Fruit fly (Drosophila melanogaster) whole organism, embryonic: ENCODE results near the gene CG46307.

Experiments
- CG10431 ChIP-seq: fragments of 200-800 bp; sonication (Bioruptor generic); optimal IDR thresholded peaks from 3 replicates; lab custom pipeline; 2018; ENCODE audit warnings: missing biosample characterization, mild to moderate bottlenecking, missing genetic modification characterization
- CG10654 ChIP-seq: fragments of 200-800 bp; sonication (Bioruptor generic); optimal IDR thresholded peaks from 2 replicates; lab custom pipeline; 2016; ENCODE audit warnings: missing biosample characterization, missing genetic modification characterization
- CG11560 ChIP-seq: fragments of 200-800 bp; sonication (Bioruptor generic); IDR thresholded peaks from 3 replicates; pipeline ENCODE4 v1.3.6; 2022; ENCODE audit warnings: missing biosample characterization, missing genetic modification characterization
- CG11696 ChIP-seq: fragments of 200-800 bp; sonication (Bioruptor generic); IDR thresholded peaks from 2 replicates; pipeline ENCODE4 v1.3.6; 2022; ENCODE audit warnings: missing biosample characterization, missing genetic modification characterization
- CG12236 ChIP-seq: fragments of 200-800 bp; sonication (Bioruptor generic); optimal IDR thresholded peaks from 2 replicates; lab custom pipeline; 2016; ENCODE audit warnings: missing biosample characterization, missing genetic modification characterization
- CG12942 ChIP-seq: fragments of 200-800 bp; sonication (Bioruptor generic); optimal IDR thresholded peaks from 3 replicates; lab custom pipeline; 2016; ENCODE audit warnings: missing biosample characterization, missing genetic modification characterization
- CG14050 ChIP-seq: fragments of 200-800 bp; sonication (Bioruptor generic); IDR thresholded peaks from 3 replicates; pipeline ENCODE4 v1.3.6; 2022; ENCODE audit warnings: missing biosample characterization, missing genetic modification characterization
- CG14860 ChIP-seq: fragments of 200-800 bp; sonication (Bioruptor generic); IDR thresholded peaks from 3 replicates; pipeline ENCODE4 v1.3.6; 2022; ENCODE audit warnings: missing biosample characterization, missing genetic modification characterization; ENCODE audit not compliant: partially characterized antibody
- CG17802 ChIP-seq: fragments of 200-800 bp; sonication (Bioruptor generic); optimal IDR thresholded peaks from 2 replicates; lab custom pipeline; 2018; ENCODE audit warnings: missing biosample characterization, mild to moderate bottlenecking, missing genetic modification characterization, moderate library complexity
- CG18011 ChIP-seq: fragments of 200-800 bp; sonication (Bioruptor generic); optimal IDR thresholded peaks from 2 replicates; lab custom pipeline; 2017; ENCODE audit warnings: missing biosample characterization, missing genetic modification characterization, mild to moderate bottlenecking, moderate library complexity, missing genotype
- CG2875 ChIP-seq: fragments of 200-800 bp; sonication (Bioruptor generic); optimal IDR thresholded peaks from 2 replicates; lab custom pipeline; 2017; ENCODE audit warnings: missing biosample characterization, mild to moderate bottlenecking, missing genetic modification characterization, missing genetic modification reagents
- CG3281 ChIP-seq: fragments of 200-800 bp; sonication (Bioruptor generic); optimal IDR thresholded peaks from 3 replicates; lab custom pipeline; 2017; ENCODE audit warnings: missing biosample characterization, mild to moderate bottlenecking, missing genetic modification characterization
- CG42726 ChIP-seq: fragments of 200-800 bp; sonication (Bioruptor generic); IDR thresholded peaks from 2 replicates; pipeline ENCODE4 v1.3.6; 2022; ENCODE audit warnings: missing biosample characterization, missing genetic modification characterization; ENCODE audit not compliant: partially characterized antibody
- CG7271 ChIP-seq: fragments of 200-800 bp; sonication (Bioruptor generic); optimal IDR thresholded peaks from 2 replicates; lab custom pipeline; 2018; ENCODE audit warnings: missing biosample characterization, mild to moderate bottlenecking, missing genetic modification characterization, moderate library complexity
- CG7745 ChIP-seq: fragments of 200-800 bp; sonication (Bioruptor generic); optimal IDR thresholded peaks from 2 replicates; lab custom pipeline; 2018; ENCODE audit warnings: missing biosample characterization, mild to moderate bottlenecking, missing genetic modification characterization, moderate library complexity
- CG7786 ChIP-seq: fragments of 200-800 bp; sonication (Bioruptor generic); optimal IDR thresholded peaks from 2 replicates; lab custom pipeline; 2016; ENCODE audit warnings: missing biosample characterization, missing genetic modification characterization
- CG8281 ChIP-seq: fragments of 200-800 bp; sonication (Bioruptor generic); optimal IDR thresholded peaks from 2 replicates; lab custom pipeline; 2018; ENCODE audit warnings: missing biosample characterization, mild to moderate bottlenecking, missing genetic modification characterization, moderate library complexity
- CkIIα-i1 ChIP-seq: fragments of 200-800 bp; sonication (Bioruptor generic); IDR thresholded peaks from 2 replicates; pipeline ENCODE4 v1.3.6; 2022; ENCODE audit warnings: missing biosample characterization, missing genetic modification characterization
- Drgx ChIP-seq: fragments of 200-800 bp; sonication (Bioruptor generic); IDR thresholded peaks from 2 replicates; pipeline ENCODE4 v1.3.6; 2022; ENCODE audit warnings: missing biosample characterization, missing genetic modification characterization
- Ets97D ChIP-seq: fragments of 200-800 bp; sonication (Bioruptor generic); optimal IDR thresholded peaks from 3 replicates; lab custom pipeline; 2016; ENCODE audit warnings: missing biosample characterization, missing genetic modification characterization
- Gsc ChIP-seq: fragments of 200-800 bp; sonication (Bioruptor generic); IDR thresholded peaks from 2 replicates; pipeline ENCODE4 v1.3.6; 2022; ENCODE audit warnings: missing biosample characterization, missing genetic modification characterization
- H15 ChIP-seq: fragments of 200-800 bp; sonication (Bioruptor generic); IDR thresholded peaks from 3 replicates; pipeline ENCODE4 v1.3.6; 2022; ENCODE audit warnings: missing biosample characterization, missing genetic modification characterization
- HLH4C ChIP-seq: fragments of 200-800 bp; sonication (Bioruptor generic); IDR thresholded peaks from 3 replicates; pipeline ENCODE4 v1.3.6; 2022; ENCODE audit warnings: missing biosample characterization, missing genetic modification characterization; ENCODE audit not compliant: partially characterized antibody
- Meics ChIP-seq: fragments of 200-800 bp; sonication (Bioruptor generic); optimal IDR thresholded peaks from 2 replicates; lab custom pipeline; 2017; ENCODE audit warnings: missing biosample characterization, mild to moderate bottlenecking, missing genetic modification characterization
- Oaz ChIP-seq: fragments of 200-800 bp; sonication (Bioruptor generic); IDR thresholded peaks from 2 replicates; pipeline ENCODE4 v1.3.6; 2022; ENCODE audit warnings: missing biosample characterization, missing genetic modification characterization
- abd-A ChIP-seq: fragments of 200-800 bp; sonication (Bioruptor generic); optimal IDR thresholded peaks from 3 replicates; lab custom pipeline; 2019; ENCODE audit warnings: missing biosample characterization, mild to moderate bottlenecking, missing genetic modification characterization, moderate library complexity
- ci ChIP-seq: fragments of 200-800 bp; sonication (Bioruptor generic); IDR thresholded peaks from 3 replicates; pipeline ENCODE4 v1.3.6; 2022; ENCODE audit warnings: missing biosample characterization, missing genetic modification characterization
- corto ChIP-seq: fragments of 200-800 bp; sonication (Bioruptor generic); optimal IDR thresholded peaks from 2 replicates; lab custom pipeline; 2016; ENCODE audit warnings: missing biosample characterization, mild to moderate bottlenecking, missing genetic modification characterization, moderate library complexity
- crol ChIP-seq: fragments of 200-800 bp; sonication (Bioruptor generic); IDR thresholded peaks from 2 replicates; pipeline ENCODE4 v1.3.6; 2022; ENCODE audit warnings: missing biosample characterization, missing genetic modification characterization
- dmrt99B ChIP-seq: fragments of 200-800 bp; sonication (Bioruptor generic); optimal IDR thresholded peaks from 2 replicates; lab custom pipeline; 2018; ENCODE audit warnings: missing biosample characterization, mild to moderate bottlenecking, missing genetic modification characterization, moderate library complexity
- en ChIP-seq: fragments of 200-800 bp; sonication (Bioruptor generic); optimal IDR thresholded peaks from 2 replicates; lab custom pipeline; 2016; ENCODE audit warnings: missing biosample characterization, missing genetic modification characterization
- ewg ChIP-seq: fragments of 200-800 bp; sonication (Bioruptor generic); optimal IDR thresholded peaks from 3 replicates; lab custom pipeline; 2017; ENCODE audit warnings: mild to moderate bottlenecking, missing biosample characterization, missing genetic modification reagents, missing genetic modification characterization
- exex ChIP-seq: fragments of 200-800 bp; sonication (Bioruptor generic); optimal IDR thresholded peaks from 4 replicates; lab custom pipeline; 2018; ENCODE audit warnings: missing biosample characterization, mild to moderate bottlenecking, missing genetic modification characterization, moderate library complexity
- fd64A ChIP-seq: fragments of 200-800 bp; sonication (Bioruptor generic); optimal IDR thresholded peaks from 3 replicates; lab custom pipeline; 2018; ENCODE audit warnings: missing biosample characterization, mild to moderate bottlenecking, missing genetic modification characterization
- gfzf ChIP-seq: fragments of 200-800 bp; sonication (Bioruptor generic); optimal IDR thresholded peaks from 2 replicates; lab custom pipeline; 2016; ENCODE audit warnings: missing biosample characterization, mild to moderate bottlenecking, missing genetic modification characterization, moderate library complexity
- gro ChIP-seq: fragments of 200-800 bp; sonication (Bioruptor generic); optimal IDR thresholded peaks from 2 replicates; lab custom pipeline; 2016; ENCODE audit warnings: missing biosample characterization, missing genetic modification characterization
- gsb ChIP-seq: fragments of 200-800 bp; sonication (Bioruptor generic); IDR thresholded peaks from 2 replicates; pipeline ENCODE4 v1.3.6; 2022; ENCODE audit warnings: missing biosample characterization, missing genetic modification characterization
- hkb ChIP-seq, 2 experiments: fragments of 200-800 bp in 1 of 2; fragments of >200 bp in 1 of 2; sonication (Bioruptor generic) in 1 of 2; IDR thresholded peaks in 1 of 2; optimal IDR thresholded peaks in 1 of 2; 2 replicates each; pipeline versions ENCODE4 v1.3.6 to Lab custom; 2017 to 2022; ENCODE audit warnings: missing biosample characterization in 1 of 2, missing genetic modification characterization in 1 of 2
- hth ChIP-seq: fragments of >200 bp; optimal IDR thresholded peaks from 2 replicates; lab custom pipeline; 2017; ENCODE audit warnings: inconsistent platforms
- ind ChIP-seq: fragments of 200-800 bp; sonication (Bioruptor generic); optimal IDR thresholded peaks from 3 replicates; lab custom pipeline; 2016; ENCODE audit warnings: missing biosample characterization, missing genetic modification characterization
- inv ChIP-seq: fragments of 200-800 bp; sonication (Bioruptor generic); IDR thresholded peaks from 2 replicates; pipeline ENCODE4 v1.3.6; 2022; ENCODE audit warnings: missing biosample characterization, missing genetic modification characterization; ENCODE audit not compliant: partially characterized antibody
- pzg ChIP-seq: fragments of 200-800 bp; sonication (Bioruptor generic); optimal IDR thresholded peaks from 3 replicates; lab custom pipeline; 2018; ENCODE audit warnings: missing biosample characterization, mild to moderate bottlenecking, missing genetic modification characterization, moderate library complexity
- ranshi ChIP-seq: fragments of 200-800 bp; sonication (Bioruptor generic); IDR thresholded peaks from 2 replicates; pipeline ENCODE4 v1.3.6; 2022; ENCODE audit warnings: missing biosample characterization, missing genetic modification characterization
- row ChIP-seq: fragments of 200-800 bp; sonication (Bioruptor generic); IDR thresholded peaks from 3 replicates; pipeline ENCODE4 v1.3.6; 2022; ENCODE audit warnings: missing biosample characterization, missing genetic modification characterization
- stc ChIP-seq: fragments of 200-800 bp; sonication (Bioruptor generic); IDR thresholded peaks from 2 replicates; pipeline ENCODE4 v1.3.6; 2022; ENCODE audit warnings: missing biosample characterization, missing genetic modification characterization
- tap ChIP-seq: fragments of 200-800 bp; optimal IDR thresholded peaks from 3 replicates; lab custom pipeline; 2019; ENCODE audit warnings: missing biosample characterization, mild to moderate bottlenecking, missing genetic modification characterization, moderate library complexity
- usp ChIP-seq: fragments of >200 bp; optimal IDR thresholded peaks from 2 replicates; lab custom pipeline; 2017; ENCODE audit warnings: missing biosample characterization, missing genetic modification characterization

CG46307 gene

dm6 chr2L:21142972-21143385, 38.6 kb downstream of the CG46307 start, which contains the start of gene pths (continued):
- no peak for TF ChIP-seq CG12236 (GFP tag; lab: Kevin White, UChicago)

DNA sequence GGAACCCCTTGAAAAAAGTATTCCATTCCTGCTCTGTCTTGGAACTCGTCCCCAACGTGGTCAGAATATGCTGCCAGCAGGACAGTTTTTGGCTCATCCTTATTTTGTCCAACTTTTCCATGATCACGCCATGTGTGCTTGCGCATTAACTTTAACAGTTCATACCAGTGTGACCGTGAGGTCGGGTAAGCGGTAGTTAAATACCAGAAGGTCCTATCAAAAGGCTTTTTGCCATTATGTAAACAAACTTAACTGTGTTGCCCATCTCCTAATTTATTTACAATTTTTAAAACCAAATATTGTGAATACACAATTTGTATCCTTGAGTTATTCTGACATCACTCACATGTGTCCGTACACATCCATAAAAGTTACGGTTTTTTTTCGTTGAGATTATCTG, 43.9 kb downstream of the CG46307 start, which contains the start of gene del:
Gene del, minus strand, starts transcription at position 305 of the 400 bp plus-strand sequence.
- peak; percentile 7; the same call in 1 of the 3 replicates for TF ChIP-seq HLH4C (GFP tag; lab: Robert Waterston, UW)
- TF ChIP-seq fd64A (GFP tag; lab: Kevin White, UChicago) = no peak
- TF ChIP-seq row = 0 out of 3 replicates have a peak, but pooled peaks have one; percentile 12
- peak; percentile 24 for TF ChIP-seq pzg
- no peak for TF ChIP-seq Meics (GFP tag; lab: Kevin White, UChicago)
- TF ChIP-seq gfzf = peak; percentile 58
- TF ChIP-seq tap (tag; lab: Kevin White, UChicago) = no peak
- TF ChIP-seq CG11696 (GFP tag; lab: Robert Waterston, UW) = 0 out of 2 replicates have a peak, but pooled peaks have one; percentile 17
- no peak for TF ChIP-seq hth
- TF ChIP-seq ewg (GFP tag; lab: Kevin White, UChicago) = peak; percentile 76
- no peak for TF ChIP-seq ranshi (GFP tag; lab: Robert Waterston, UW)
- no peak for TF ChIP-seq abd-A (tag; lab: Kevin White, UChicago)
- no peak for TF ChIP-seq CG17802 (tag; lab: Kevin White, UChicago)

dm6 chr2L:21149053-21149452, 44.7 kb downstream of the CG46307 start:
- no peak for TF ChIP-seq CG10431
- no peak for TF ChIP-seq CG14050 (GFP tag; lab: Robert Waterston, UW)
- peak; percentile 63 for TF ChIP-seq dmrt99B (tag; lab: Kevin White, UChicago)
- TF ChIP-seq gsb = no peak
- TF ChIP-seq crol (GFP tag; lab: Robert Waterston, UW) = no peak
- peak; percentile 43; the same call in 1 of the 3 replicates for TF ChIP-seq CG11560 (tag; lab: Robert Waterston, UW)
- TF ChIP-seq inv (GFP tag; lab: Robert Waterston, UW) = 0 out of 2 replicates have a peak, but pooled peaks have one; percentile 24
- peak; percentile 30 for TF ChIP-seq CG12942
- TF ChIP-seq usp = no peak
- peak; percentile 74 for TF ChIP-seq row
- TF ChIP-seq ci (GFP tag; lab: Robert Waterston, UW) = peak; percentile 77; the same call in 2 of the 3 replicates
- TF ChIP-seq CG42726 (GFP tag; lab: Robert Waterston, UW) = peak; percentile 45; the same call in 1 of the 2 replicates
- no peak for TF ChIP-seq CG2875 (GFP tag; lab: Kevin White, UChicago)
- TF ChIP-seq exex (tag; lab: Kevin White, UChicago) = peak; percentile 27
- TF ChIP-seq ewg (GFP tag; lab: Kevin White, UChicago) = peak; percentile 29
- TF ChIP-seq CG14860 (GFP tag; lab: Robert Waterston, UW) = peak; percentile 35; the same call in 2 of the 3 replicates
- TF ChIP-seq Drgx (GFP tag; lab: Robert Waterston, UW) = 0 out of 2 replicates have a peak, but pooled peaks have one; percentile 18
- no peak for TF ChIP-seq CG7271 (tag; lab: Kevin White, UChicago)
- TF ChIP-seq ind (GFP tag; lab: Kevin White, UChicago) = peak; percentile 33
- TF ChIP-seq CG7786 (GFP tag; lab: Kevin White, UChicago) = no peak
- TF ChIP-seq gro (GFP tag; lab: Kevin White, UChicago) = no peak
- TF ChIP-seq hkb (optimal IDR thresholded peaks at IDR 0.05; lab: Kevin White, UChicago) = no peak
- TF ChIP-seq hkb (GFP tag; IDR thresholded peaks at IDR 0.05; lab: Robert Waterston, UW) = peak; percentile 81
- TF ChIP-seq H15 (GFP tag; lab: Robert Waterston, UW) = no peak
- peak; percentile 54; the same call in 1 of the 2 replicates for TF ChIP-seq stc (GFP tag; lab: Robert Waterston, UW)
- TF ChIP-seq Ets97D (GFP tag; lab: Kevin White, UChicago) = peak; percentile 55
- TF ChIP-seq en (GFP tag; lab: Kevin White, UChicago) = no peak
- TF ChIP-seq CG10654 (GFP tag; lab: Kevin White, UChicago) = peak; percentile 16
- TF ChIP-seq corto (GFP tag; lab: Kevin White, UChicago) = no peak
- no peak for TF ChIP-seq CkIIα-i1 (GFP tag; lab: Robert Waterston, UW)
- no peak for TF ChIP-seq CG8281 (tag; lab: Kevin White, UChicago)
- TF ChIP-seq Gsc = no peak
- TF ChIP-seq CG7745 (tag; lab: Kevin White, UChicago) = no peak
- peak; percentile 13 for TF ChIP-seq CG3281 (GFP tag; lab: Kevin White, UChicago)
- no peak for TF ChIP-seq CG18011
- no peak for TF ChIP-seq Oaz
